Worm (Caenorhabditis elegans) whole organism, L1 larva: Measurements from ENCODE around the gene ZK1073.2.

Experiments used
- alr-1 ChIP-seq: fragments of 200-800 bp; sonication (Bioruptor generic); optimal IDR thresholded peaks from 2 replicates; lab custom pipeline; 2018; ENCODE audit warnings: borderline replicate concordance, mild to moderate bottlenecking, missing genetic modification characterization, missing compliant biosample characterization
- aly-2 ChIP-seq: fragments of 150-350 bp; optimal IDR thresholded peaks from 2 replicates; lab custom pipeline; 2014; ENCODE audit warnings: missing biosample characterization, missing genetic modification characterization
- ama-1 ChIP-seq: fragments of 150-350 bp; optimal IDR thresholded peaks from 2 replicates; lab custom pipeline; 2014
- dpl-1 ChIP-seq, 3 experiments: fragments of 150-350 bp in 2 of 3; sonication (generic microtip) in 1 of 3; optimal IDR thresholded peaks; 2 replicates each; lab custom pipeline; 2014 to 2017; ENCODE audit warnings: missing biosample characterization in 3 of 3, missing genetic modification characterization in 3 of 3, missing genetic modification reagents in 3 of 3
- egl-27 ChIP-seq, 2 experiments: fragments of 150-350 bp in 1 of 2; sonication (generic microtip); optimal IDR thresholded peaks; 3 replicates each; lab custom pipeline; 2017 to 2018; ENCODE audit warnings: missing biosample characterization in 2 of 2, missing genetic modification characterization in 2 of 2, missing genetic modification reagents in 2 of 2
- lin-39 ChIP-seq: fragments of 150-350 bp; optimal IDR thresholded peaks from 2 replicates; lab custom pipeline; 2014; ENCODE audit warnings: missing biosample characterization, missing genetic modification reagents, missing genetic modification characterization
- mdl-1 ChIP-seq, 2 experiments: fragments of 150-350 bp; optimal IDR thresholded peaks; 2 replicates each; lab custom pipeline; 2014 to 2017; ENCODE audit warnings: missing biosample characterization in 2 of 2, missing genetic modification characterization in 2 of 2, inconsistent platforms in 1 of 2
- nhr-20 ChIP-seq: sonication (generic microtip); optimal IDR thresholded peaks from 2 replicates; lab custom pipeline; 2016; ENCODE audit warnings: mild to moderate bottlenecking, missing genetic modification characterization, missing compliant biosample characterization
- unc-62 ChIP-seq: fragments of 150-350 bp; optimal IDR thresholded peaks from 2 replicates; lab custom pipeline; 2014; ENCODE audit warnings: missing biosample characterization, missing genetic modification reagents, missing genetic modification characterization

DNA sequence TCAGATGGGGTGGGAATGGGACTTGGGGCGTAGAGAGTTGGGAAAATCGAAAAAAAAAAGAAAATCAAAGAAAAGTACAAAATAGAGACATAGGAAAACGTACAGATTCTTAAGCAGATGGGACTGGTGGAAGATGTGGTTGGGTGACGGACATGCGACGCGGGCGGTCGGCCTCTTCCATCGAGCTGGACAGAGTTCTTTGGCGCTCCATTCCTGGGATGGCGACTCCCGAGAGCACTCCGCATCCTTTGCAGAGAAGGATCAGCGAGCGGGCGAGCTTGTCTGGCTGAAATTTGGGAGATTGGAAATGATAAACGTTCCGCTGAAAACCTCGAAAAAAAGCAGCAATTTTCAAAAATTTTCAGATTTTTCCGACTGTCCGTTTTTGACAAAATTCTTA lies 20.8 kb downstream of the ZK1073.2 start:
- TF ChIP-seq nhr-20 (tag; lab: Kevin White, UChicago) (no peak), unc-62 (GFP tag; lab: Kevin White, UChicago) (no peak), mdl-1 (tag; optimal IDR thresholded peaks at IDR 0.05; lab: Kevin White, UChicago) (no peak), egl-27 (tag; optimal IDR thresholded peaks at IDR 0.05; lab: Kevin White, UChicago) (no peak), aly-2 (tag; lab: Kevin White, UChicago) (no peak), alr-1 (tag; lab: Kevin White, UChicago) (no peak), lin-39 (no peak), ama-1 (lab: Kevin White, UChicago) (no peak), dpl-1 (GFP tag; optimal IDR thresholded peaks at IDR 0.05; lab: Kevin White, UChicago) (no peak)
